Worm (Caenorhabditis elegans): ENCODE measurements around the gene Y42G9A.1.
A peak's percentile ranks its signal among the peaks of the same experiment; 100 is the strongest.

Y42G9A.1 gene

ce11 chrIII:6133389-6133789 is 16.4 kb upstream of the Y42G9A.1 start:
- TF ChIP-seq flt-1 (GFP tag; IDR thresholded peaks at IDR 0.05): 0 out of 2 replicates have a peak, but pooled peaks have one; percentile 6

- TF ChIP-seq T22C8.4 (GFP tag; IDR thresholded peaks at IDR 0.05) (no peak), ztf-23 (GFP tag; IDR thresholded peaks at IDR 0.05) (no peak), tab-1 (GFP tag; IDR thresholded peaks at IDR 0.05) (no peak), flt-1 (GFP tag; IDR thresholded peaks at IDR 0.05) (no peak), ztf-29 (GFP tag; IDR thresholded peaks at IDR 0.05) (no peak)
Observed at ce11 chrIII:6134111-6134510, 15.7 kb upstream of the Y42G9A.1 start.

ce11 chrIII:6135211-6135610 is 14.6 kb upstream of the Y42G9A.1 start:
- TF ChIP-seq med-1 (GFP tag; optimal IDR thresholded peaks at IDR 0.05; ENCODE audit: insufficient read depth): no peak
- TF ChIP-seq ztf-23 (GFP tag; IDR thresholded peaks at IDR 0.05): no peak
- no peak for TF ChIP-seq flt-1 (GFP tag; IDR thresholded peaks at IDR 0.05)
- TF ChIP-seq tab-1 (GFP tag; IDR thresholded peaks at IDR 0.05): no peak
- TF ChIP-seq ref-1 (GFP tag; conservative IDR thresholded peaks at IDR 0.05): no peak
- TF ChIP-seq T22C8.4 (GFP tag; IDR thresholded peaks at IDR 0.05): no peak
- TF ChIP-seq klf-2 (GFP tag; conservative IDR thresholded peaks at IDR 0.05): no peak
- no peak for TF ChIP-seq ztf-29 (GFP tag; IDR thresholded peaks at IDR 0.05)
- TF ChIP-seq cog-1 (tag; optimal IDR thresholded peaks at IDR 0.05): no peak

- TF ChIP-seq flt-1 (GFP tag; IDR thresholded peaks at IDR 0.05): no peak
- TF ChIP-seq ztf-23 (GFP tag; IDR thresholded peaks at IDR 0.05): no peak
- TF ChIP-seq ztf-29 (GFP tag; IDR thresholded peaks at IDR 0.05): no peak
- TF ChIP-seq T22C8.4 (GFP tag; IDR thresholded peaks at IDR 0.05): no peak
- TF ChIP-seq ref-1 (GFP tag; conservative IDR thresholded peaks at IDR 0.05): no peak
- no peak for TF ChIP-seq klf-2 (GFP tag; conservative IDR thresholded peaks at IDR 0.05)
- no peak for TF ChIP-seq med-1 (GFP tag; optimal IDR thresholded peaks at IDR 0.05; ENCODE audit: insufficient read depth)
- no peak for TF ChIP-seq tab-1 (GFP tag; IDR thresholded peaks at IDR 0.05)
Observed at ce11 chrIII:6136178-6136577, 13.6 kb upstream of the Y42G9A.1 start, which contains the start of gene mvk-1. mvk-1 (minus strand) TSS chrIII:6136278.

ce11 chrIII:6137431-6137830 is 12.3 kb upstream of the Y42G9A.1 start:
- TF ChIP-seq flt-1 (GFP tag; IDR thresholded peaks at IDR 0.05) (peak; percentile 41; the same call in 1 of the 2 replicates), cog-1 (tag; optimal IDR thresholded peaks at IDR 0.05) (no peak)

ce11 chrIII:6138457-6138856 is 11.3 kb upstream of the Y42G9A.1 start:
- TF ChIP-seq med-1 (GFP tag; optimal IDR thresholded peaks at IDR 0.05; ENCODE audit: insufficient read depth) (no peak), ztf-23 (GFP tag; IDR thresholded peaks at IDR 0.05) (0 out of 2 replicates have a peak, but pooled peaks have one; percentile 27)

- TF ChIP-seq med-1 (GFP tag; optimal IDR thresholded peaks at IDR 0.05; ENCODE audit: insufficient read depth) (no peak), tab-1 (GFP tag; IDR thresholded peaks at IDR 0.05) (no peak), klf-2 (GFP tag; conservative IDR thresholded peaks at IDR 0.05) (no peak), ref-1 (GFP tag; conservative IDR thresholded peaks at IDR 0.05) (no peak), ztf-29 (GFP tag; IDR thresholded peaks at IDR 0.05) (no peak), ztf-23 (GFP tag; IDR thresholded peaks at IDR 0.05) (no peak), cog-1 (tag; optimal IDR thresholded peaks at IDR 0.05) (no peak), T22C8.4 (GFP tag; IDR thresholded peaks at IDR 0.05) (no peak), flt-1 (GFP tag; IDR thresholded peaks at IDR 0.05) (no peak)
Observed at ce11 chrIII:6139328-6139727, 10.4 kb upstream of the Y42G9A.1 start.

- TF ChIP-seq flt-1 (GFP tag; IDR thresholded peaks at IDR 0.05): no peak
- no peak for TF ChIP-seq ztf-23 (GFP tag; IDR thresholded peaks at IDR 0.05)
- TF ChIP-seq klf-2 (GFP tag; conservative IDR thresholded peaks at IDR 0.05): no peak
- no peak for TF ChIP-seq med-1 (GFP tag; optimal IDR thresholded peaks at IDR 0.05; ENCODE audit: insufficient read depth)
- TF ChIP-seq tab-1 (GFP tag; IDR thresholded peaks at IDR 0.05): no peak
- no peak for TF ChIP-seq cog-1 (tag; optimal IDR thresholded peaks at IDR 0.05)
- no peak for TF ChIP-seq ref-1 (GFP tag; conservative IDR thresholded peaks at IDR 0.05)
- TF ChIP-seq T22C8.4 (GFP tag; IDR thresholded peaks at IDR 0.05): no peak
- no peak for TF ChIP-seq ztf-29 (GFP tag; IDR thresholded peaks at IDR 0.05)
Observed at ce11 chrIII:6139932-6140612, 9.7 kb upstream of the Y42G9A.1 start.

ce11 chrIII:6140818-6141217 is 8.9 kb upstream of the Y42G9A.1 start:
- TF ChIP-seq T22C8.4 (GFP tag; IDR thresholded peaks at IDR 0.05): no peak

ce11 chrIII:6141532-6141931 is 8.2 kb upstream of the Y42G9A.1 start:
- no peak for TF ChIP-seq ztf-29 (GFP tag; IDR thresholded peaks at IDR 0.05)
- no peak for TF ChIP-seq cog-1 (tag; optimal IDR thresholded peaks at IDR 0.05)
- TF ChIP-seq med-1 (GFP tag; optimal IDR thresholded peaks at IDR 0.05; ENCODE audit: insufficient read depth): no peak
- no peak for TF ChIP-seq flt-1 (GFP tag; IDR thresholded peaks at IDR 0.05)
- TF ChIP-seq ztf-23 (GFP tag; IDR thresholded peaks at IDR 0.05): no peak
- no peak for TF ChIP-seq klf-2 (GFP tag; conservative IDR thresholded peaks at IDR 0.05)
- TF ChIP-seq ref-1 (GFP tag; conservative IDR thresholded peaks at IDR 0.05): no peak
- no peak for TF ChIP-seq tab-1 (GFP tag; IDR thresholded peaks at IDR 0.05)
- no peak for TF ChIP-seq T22C8.4 (GFP tag; IDR thresholded peaks at IDR 0.05)

ce11 chrIII:6144390-6144962 is 5.3 kb upstream of the Y42G9A.1 start:
- TF ChIP-seq T22C8.4 (GFP tag; IDR thresholded peaks at IDR 0.05) (no peak), tab-1 (GFP tag; IDR thresholded peaks at IDR 0.05) (no peak), cog-1 (tag; optimal IDR thresholded peaks at IDR 0.05) (no peak), flt-1 (GFP tag; IDR thresholded peaks at IDR 0.05) (no peak), med-1 (GFP tag; optimal IDR thresholded peaks at IDR 0.05; ENCODE audit: insufficient read depth) (no peak), ref-1 (GFP tag; conservative IDR thresholded peaks at IDR 0.05) (no peak), ztf-23 (GFP tag; IDR thresholded peaks at IDR 0.05) (no peak), ztf-29 (GFP tag; IDR thresholded peaks at IDR 0.05) (no peak), klf-2 (GFP tag; conservative IDR thresholded peaks at IDR 0.05) (no peak)
